Fruit fly (Drosophila melanogaster) whole organism: ENCODE results near the gene Ance-3.

Experiments used
- CG8478 ChIP-seq: fragments of >200 bp; optimal IDR thresholded peaks from 2 replicates; lab custom pipeline; 2018; ENCODE audit warnings: inconsistent platforms
- Dll ChIP-seq: fragments of >200 bp; optimal IDR thresholded peaks from 2 replicates; lab custom pipeline; 2017
- EcR ChIP-seq, 2 experiments: fragments of >200 bp; optimal IDR thresholded peaks; 2 replicates each; lab custom pipeline; 2017; ENCODE audit warnings: missing biosample characterization in 2 of 2, missing genetic modification characterization in 2 of 2, missing genetic modification reagents in 2 of 2
- pan ChIP-seq: fragments of >200 bp; optimal IDR thresholded peaks from 2 replicates; lab custom pipeline; 2017
- psq ChIP-seq: fragments of >200 bp; optimal IDR thresholded peaks from 2 replicates; lab custom pipeline; 2017
- usp ChIP-seq: fragments of >200 bp; optimal IDR thresholded peaks from 2 replicates; lab custom pipeline; 2017; ENCODE audit warnings: missing biosample characterization, missing genetic modification characterization, mixed read lengths

Ance-3 gene

dm6 chr2L:13889934-13890333 lies 24.6 kb upstream of the Ance-3 start:
- TF ChIP-seq psq (lab: Kevin White, UChicago), result no peak
- TF ChIP-seq usp (GFP tag; lab: Kevin White, UChicago), result no peak
- no peak for TF ChIP-seq CG8478 (lab: Kevin White, UChicago)
- TF ChIP-seq Dll, result no peak
- no peak for TF ChIP-seq pan (lab: Kevin White, UChicago)
- no peak for TF ChIP-seq EcR (GFP tag; optimal IDR thresholded peaks at IDR 0.05; lab: Kevin White, UChicago)

- no peak for TF ChIP-seq pan (lab: Kevin White, UChicago)
- TF ChIP-seq Dll, result no peak
- no peak for TF ChIP-seq psq (lab: Kevin White, UChicago)
- TF ChIP-seq CG8478 (lab: Kevin White, UChicago), result no peak
- no peak for TF ChIP-seq usp (GFP tag; lab: Kevin White, UChicago)
Observed at dm6 chr2L:13892826-13893225, 21.7 kb upstream of the Ance-3 start.

- TF ChIP-seq psq (lab: Kevin White, UChicago), result no peak
- no peak for TF ChIP-seq Dll
- TF ChIP-seq EcR (GFP tag; optimal IDR thresholded peaks at IDR 0.05; lab: Kevin White, UChicago), result no peak
- TF ChIP-seq usp (GFP tag; lab: Kevin White, UChicago), result no peak
- TF ChIP-seq CG8478 (lab: Kevin White, UChicago), result no peak
- TF ChIP-seq pan (lab: Kevin White, UChicago), result no peak
Observed at dm6 chr2L:13893439-13893838, 21.1 kb upstream of the Ance-3 start.

- TF ChIP-seq pan (lab: Kevin White, UChicago) (no peak), Dll (no peak), psq (lab: Kevin White, UChicago) (no peak), CG8478 (lab: Kevin White, UChicago) (no peak), EcR (GFP tag; optimal IDR thresholded peaks at IDR 0.05; lab: Kevin White, UChicago) (no peak), usp (GFP tag; lab: Kevin White, UChicago) (no peak)
Observed at dm6 chr2L:13900111-13900930, 14.2 kb upstream of the Ance-3 start.

- TF ChIP-seq usp (GFP tag; lab: Kevin White, UChicago) (no peak), pan (lab: Kevin White, UChicago) (no peak), CG8478 (lab: Kevin White, UChicago) (no peak), EcR (GFP tag; optimal IDR thresholded peaks at IDR 0.05; lab: Kevin White, UChicago) (no peak), Dll (no peak), psq (lab: Kevin White, UChicago) (no peak)
Observed at dm6 chr2L:13903796-13904330, 10.7 kb upstream of the Ance-3 start.

- no peak for TF ChIP-seq usp (GFP tag; lab: Kevin White, UChicago)
- TF ChIP-seq CG8478 (lab: Kevin White, UChicago), result no peak
- no peak for TF ChIP-seq Dll
- no peak for TF ChIP-seq EcR (GFP tag; optimal IDR thresholded peaks at IDR 0.05; lab: Kevin White, UChicago)
- no peak for TF ChIP-seq psq (lab: Kevin White, UChicago)
- no peak for TF ChIP-seq pan (lab: Kevin White, UChicago)
Observed at dm6 chr2L:13904331-13904911, 10.1 kb upstream of the Ance-3 start, which contains the start of gene Smg5. Gene Smg5, minus strand, starts transcription at chr2L:13904661.

- no peak for TF ChIP-seq CG8478 (lab: Kevin White, UChicago)
- no peak for TF ChIP-seq psq (lab: Kevin White, UChicago)
- TF ChIP-seq usp (GFP tag; lab: Kevin White, UChicago), result no peak
- TF ChIP-seq EcR (GFP tag; optimal IDR thresholded peaks at IDR 0.05; lab: Kevin White, UChicago), result no peak
Observed at dm6 chr2L:13905072-13905847, 9.3 kb upstream of the Ance-3 start, which contains the start of gene Ance. Gene Ance, plus strand, starts transcription at chr2L:13905645.

- TF ChIP-seq pan (lab: Kevin White, UChicago) (no peak), CG8478 (lab: Kevin White, UChicago) (no peak), EcR (GFP tag; optimal IDR thresholded peaks at IDR 0.05; lab: Kevin White, UChicago) (no peak), psq (lab: Kevin White, UChicago) (no peak), usp (GFP tag; lab: Kevin White, UChicago) (no peak), Dll (no peak)
Observed at dm6 chr2L:13905848-13906585, 8.5 kb upstream of the Ance-3 start.

dm6 chr2L:13909033-13909432 lies 5.5 kb upstream of the Ance-3 start, which contains the start of gene Ance-2:
Gene Ance-2, plus strand, starts transcription at chr2L:13909333.
- no peak for TF ChIP-seq psq (lab: Kevin White, UChicago)
- TF ChIP-seq Dll, result no peak
- TF ChIP-seq EcR (GFP tag; optimal IDR thresholded peaks at IDR 0.05; lab: Kevin White, UChicago), result no peak
- no peak for TF ChIP-seq CG8478 (lab: Kevin White, UChicago)
- no peak for TF ChIP-seq pan (lab: Kevin White, UChicago)
- TF ChIP-seq usp (GFP tag; lab: Kevin White, UChicago), result no peak

- no peak for TF ChIP-seq psq (lab: Kevin White, UChicago)
- no peak for TF ChIP-seq pan (lab: Kevin White, UChicago)
- no peak for TF ChIP-seq EcR (GFP tag; optimal IDR thresholded peaks at IDR 0.05; lab: Kevin White, UChicago)
- no peak for TF ChIP-seq usp (GFP tag; lab: Kevin White, UChicago)
- no peak for TF ChIP-seq Dll
- TF ChIP-seq CG8478 (lab: Kevin White, UChicago), result no peak
Observed at dm6 chr2L:13911783-13912182, 2.7 kb upstream of the Ance-3 start, which contains the start of gene Acyp. Gene Acyp, plus strand, starts transcription at chr2L:13912083.
